Worm (Caenorhabditis elegans) whole organism, L3 larva: Measurements from ENCODE around the gene tsg-101.

Experiments
- R02D3.7 ChIP-seq: fragments of 150-350 bp; optimal IDR thresholded peaks from 2 replicates; lab custom pipeline; 2014; ENCODE audit warnings: missing biosample characterization, missing genetic modification characterization
- aly-2 ChIP-seq: fragments of 150-350 bp; optimal IDR thresholded peaks from 2 replicates; lab custom pipeline; 2014; ENCODE audit warnings: missing biosample characterization, missing genetic modification characterization
- ama-1 ChIP-seq: fragments of 150-350 bp; optimal IDR thresholded peaks from 2 replicates; lab custom pipeline; 2018
- ceh-28 ChIP-seq: fragments of 150-350 bp; optimal IDR thresholded peaks from 2 replicates; lab custom pipeline; 2014; ENCODE audit warnings: missing biosample characterization, missing genetic modification reagents, missing genetic modification characterization
- ceh-9 ChIP-seq: sonication (generic microtip); optimal IDR thresholded peaks from 2 replicates; lab custom pipeline; 2018; ENCODE audit warnings: missing biosample characterization, missing genetic modification characterization
- egl-5 ChIP-seq: fragments of 150-350 bp; optimal IDR thresholded peaks from 2 replicates; lab custom pipeline; 2017; ENCODE audit warnings: missing biosample characterization, missing genetic modification reagents, missing genetic modification characterization, inconsistent platforms
- elt-1 ChIP-seq: fragments of 150-350 bp; optimal IDR thresholded peaks from 2 replicates; lab custom pipeline; 2014; ENCODE audit warnings: missing biosample characterization, missing genetic modification characterization
- elt-2 ChIP-seq: sonication (generic microtip); optimal IDR thresholded peaks from 2 replicates; lab custom pipeline; 2016; ENCODE audit warnings: missing genetic modification reagents, mild to moderate bottlenecking, missing genetic modification characterization, missing compliant biosample characterization
- elt-3 ChIP-seq, 3 experiments: fragments of 150-350 bp in 1 of 3; sonication (generic microtip) in 2 of 3; optimal IDR thresholded peaks; 2 replicates in 2 of 3; 4 replicates in 1 of 3; lab custom pipeline; 2014 to 2017; ENCODE audit warnings: missing biosample characterization in 3 of 3, missing genetic modification characterization in 3 of 3
- eor-1 ChIP-seq, 2 experiments: fragments of 150-350 bp; optimal IDR thresholded peaks; 2 replicates each; lab custom pipeline; 2014 to 2018; ENCODE audit warnings: missing biosample characterization in 2 of 2, missing genetic modification characterization in 2 of 2
- fkh-10 ChIP-seq: sonication (generic microtip); optimal IDR thresholded peaks from 2 replicates; lab custom pipeline; 2017; ENCODE audit warnings: missing biosample characterization, missing genetic modification reagents, missing genetic modification characterization
- fkh-2 ChIP-seq: fragments of 150-350 bp; optimal IDR thresholded peaks from 2 replicates; lab custom pipeline; 2014; ENCODE audit warnings: missing biosample characterization, missing genetic modification reagents, missing genetic modification characterization
- fos-1 ChIP-seq: fragments of 150-350 bp; optimal IDR thresholded peaks from 2 replicates; lab custom pipeline; 2014; ENCODE audit warnings: missing biosample characterization, missing genetic modification characterization
- hmg-11 ChIP-seq: sonication (generic microtip); optimal IDR thresholded peaks from 2 replicates; lab custom pipeline; 2016; ENCODE audit warnings: missing genetic modification characterization, missing compliant biosample characterization
- jun-1 ChIP-seq: fragments of 150-350 bp; optimal IDR thresholded peaks from 2 replicates; lab custom pipeline; 2014; ENCODE audit warnings: missing biosample characterization, missing genetic modification reagents, missing genetic modification characterization
- lin-15B ChIP-seq: fragments of 150-350 bp; optimal IDR thresholded peaks from 2 replicates; lab custom pipeline; 2014; ENCODE audit warnings: missing biosample characterization, missing genetic modification characterization
- lin-39 ChIP-seq: fragments of 150-350 bp; optimal IDR thresholded peaks from 2 replicates; lab custom pipeline; 2018; ENCODE audit warnings: missing biosample characterization, missing genetic modification reagents, missing genetic modification characterization
- lsy-12 ChIP-seq: sonication (generic microtip); optimal IDR thresholded peaks from 2 replicates; lab custom pipeline; 2016; ENCODE audit warnings: mild to moderate bottlenecking, missing genetic modification characterization, missing compliant biosample characterization
- mdl-1 ChIP-seq: fragments of 150-350 bp; optimal IDR thresholded peaks from 2 replicates; lab custom pipeline; 2014; ENCODE audit warnings: missing biosample characterization, missing genetic modification characterization
- nfya-1 ChIP-seq: sonication (generic microtip); optimal IDR thresholded peaks from 2 replicates; lab custom pipeline; 2017; ENCODE audit warnings: missing genetic modification characterization, mild to moderate bottlenecking, missing compliant biosample characterization, antibody characterized with exemption, moderate library complexity; ENCODE audit not compliant: insufficient read depth
- nhr-11 ChIP-seq: fragments of 150-350 bp; optimal IDR thresholded peaks from 2 replicates; lab custom pipeline; 2014; ENCODE audit warnings: missing biosample characterization, missing genetic modification characterization
- nhr-12 ChIP-seq: fragments of 150-350 bp; optimal IDR thresholded peaks from 2 replicates; lab custom pipeline; 2014; ENCODE audit warnings: missing biosample characterization, missing genetic modification characterization
- nhr-23 ChIP-seq: fragments of 150-350 bp; optimal IDR thresholded peaks from 2 replicates; lab custom pipeline; 2014; ENCODE audit warnings: missing biosample characterization, missing genetic modification reagents, missing genetic modification characterization
- nhr-25 ChIP-seq: sonication (generic microtip); optimal IDR thresholded peaks from 2 replicates; lab custom pipeline; 2017; ENCODE audit warnings: missing biosample characterization, missing genetic modification characterization
- nhr-43 ChIP-seq: sonication (generic microtip); optimal IDR thresholded peaks from 2 replicates; lab custom pipeline; 2016; ENCODE audit warnings: mild to moderate bottlenecking, missing genetic modification characterization, missing compliant biosample characterization; ENCODE audit not compliant: poor library complexity, severe bottlenecking
- nhr-67 ChIP-seq: fragments of 150-350 bp; optimal IDR thresholded peaks from 2 replicates; lab custom pipeline; 2014; ENCODE audit warnings: missing biosample characterization, missing genetic modification characterization
- nhr-77 ChIP-seq: fragments of 150-350 bp; optimal IDR thresholded peaks from 2 replicates; lab custom pipeline; 2014; ENCODE audit warnings: missing biosample characterization, missing genetic modification characterization
- pha-4 ChIP-seq: fragments of 150-350 bp; optimal IDR thresholded peaks from 2 replicates; lab custom pipeline; 2014; ENCODE audit warnings: missing biosample characterization, missing genetic modification reagents, missing genetic modification characterization
- pqm-1 ChIP-seq: fragments of 150-350 bp; optimal IDR thresholded peaks from 2 replicates; lab custom pipeline; 2017; ENCODE audit warnings: missing biosample characterization, missing genetic modification characterization, inconsistent platforms
- sea-2 ChIP-seq: fragments of 150-350 bp; sonication (generic microtip); optimal IDR thresholded peaks from 4 replicates; lab custom pipeline; 2014; ENCODE audit warnings: missing biosample characterization, missing genetic modification reagents, missing genetic modification characterization
- skn-1 ChIP-seq: fragments of 150-350 bp; optimal IDR thresholded peaks from 2 replicates; lab custom pipeline; 2014; ENCODE audit warnings: missing biosample characterization, missing genetic modification characterization
- snpc-4 ChIP-seq: fragments of 150-350 bp; optimal IDR thresholded peaks from 2 replicates; lab custom pipeline; 2014; ENCODE audit warnings: missing biosample characterization, missing genetic modification characterization
- tbx-2 ChIP-seq: sonication (generic microtip); optimal IDR thresholded peaks from 2 replicates; lab custom pipeline; 2016; ENCODE audit warnings: mild to moderate bottlenecking, missing genetic modification characterization, missing compliant biosample characterization
- unc-62 ChIP-seq: fragments of 150-350 bp; sonication (generic microtip); optimal IDR thresholded peaks from 4 replicates; lab custom pipeline; 2014; ENCODE audit warnings: missing biosample characterization, missing genetic modification reagents, missing genetic modification characterization
- zag-1 ChIP-seq: fragments of 150-350 bp; optimal IDR thresholded peaks from 2 replicates; lab custom pipeline; 2014; ENCODE audit warnings: missing biosample characterization, missing genetic modification characterization
- ztf-11 ChIP-seq: fragments of 150-350 bp; optimal IDR thresholded peaks from 2 replicates; lab custom pipeline; 2014; ENCODE audit warnings: missing biosample characterization, missing genetic modification characterization

The tsg-101 gene

DNA sequence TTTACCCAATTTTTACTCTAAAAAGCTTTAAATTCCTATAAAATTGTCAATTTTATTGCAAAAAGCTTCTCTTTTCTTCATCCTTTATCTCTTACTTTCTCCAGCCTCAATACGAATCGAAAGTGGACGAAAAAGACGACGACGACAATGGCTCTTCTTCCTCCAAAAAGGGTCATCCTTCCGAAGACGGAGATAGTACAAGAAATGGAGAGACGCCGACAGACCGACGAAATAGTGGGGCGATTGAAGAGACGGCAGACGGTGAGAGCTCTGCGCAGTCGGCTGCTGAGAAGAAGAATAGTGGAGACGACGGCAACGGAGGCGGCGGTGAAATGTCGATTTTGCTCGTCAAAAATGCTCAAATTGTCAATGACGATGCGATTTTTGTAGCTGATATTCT, 5.0 kb upstream of the tsg-101 start:
- TF ChIP-seq ceh-28 (tag; lab: Kevin White, UChicago) = peak; percentile 28
- peak; percentile 63 for TF ChIP-seq nfya-1 (tag; lab: Kevin White, UChicago)
- TF ChIP-seq ceh-9 (tag; lab: Kevin White, UChicago) = no peak
- TF ChIP-seq lin-15B (tag; lab: Kevin White, UChicago) = peak; percentile 1
- no peak for TF ChIP-seq fkh-2 (tag; lab: Kevin White, UChicago)
- TF ChIP-seq lin-39 (tag; lab: Kevin White, UChicago) = peak; percentile 24
- no peak for TF ChIP-seq nhr-11 (tag; lab: Kevin White, UChicago)
- TF ChIP-seq elt-1 (tag; lab: Kevin White, UChicago) = no peak
- TF ChIP-seq hmg-11 (tag; lab: Kevin White, UChicago) = peak; percentile 67
- TF ChIP-seq snpc-4 (tag; lab: Kevin White, UChicago) = peak; percentile 95
- TF ChIP-seq nhr-23 = peak; percentile 30
- TF ChIP-seq tbx-2 (tag; lab: Kevin White, UChicago) = no peak
- TF ChIP-seq unc-62 = no peak

DNA sequence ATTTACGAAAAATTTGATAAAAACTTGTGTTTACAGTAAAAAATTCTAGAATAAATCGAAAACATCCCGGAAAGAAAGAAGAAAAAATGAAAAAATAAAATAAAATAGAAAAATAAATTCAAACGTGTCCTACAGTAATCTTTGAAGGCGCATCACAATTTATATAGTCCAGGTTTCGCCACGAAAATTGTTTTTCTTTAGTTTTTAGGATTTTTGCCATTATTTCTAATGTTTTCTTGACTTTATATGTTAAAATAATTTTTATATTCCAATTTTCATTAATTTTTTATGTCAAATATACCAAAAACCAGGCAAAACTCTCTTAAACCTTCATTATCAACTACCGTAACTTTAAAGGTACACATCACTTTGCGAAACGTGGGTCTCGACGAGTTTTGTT, 3.2 kb upstream of the tsg-101 start:
- TF ChIP-seq lsy-12 (no peak), sea-2 (GFP tag; lab: Kevin White, UChicago) (no peak), ceh-9 (tag; lab: Kevin White, UChicago) (no peak), fkh-2 (tag; lab: Kevin White, UChicago) (no peak), fkh-10 (GFP tag; lab: Kevin White, UChicago) (no peak), nhr-23 (no peak), snpc-4 (tag; lab: Kevin White, UChicago) (no peak), tbx-2 (tag; lab: Kevin White, UChicago) (no peak), jun-1 (tag; lab: Kevin White, UChicago) (no peak), nhr-43 (tag; lab: Kevin White, UChicago) (no peak), hmg-11 (tag; lab: Kevin White, UChicago) (no peak)

DNA sequence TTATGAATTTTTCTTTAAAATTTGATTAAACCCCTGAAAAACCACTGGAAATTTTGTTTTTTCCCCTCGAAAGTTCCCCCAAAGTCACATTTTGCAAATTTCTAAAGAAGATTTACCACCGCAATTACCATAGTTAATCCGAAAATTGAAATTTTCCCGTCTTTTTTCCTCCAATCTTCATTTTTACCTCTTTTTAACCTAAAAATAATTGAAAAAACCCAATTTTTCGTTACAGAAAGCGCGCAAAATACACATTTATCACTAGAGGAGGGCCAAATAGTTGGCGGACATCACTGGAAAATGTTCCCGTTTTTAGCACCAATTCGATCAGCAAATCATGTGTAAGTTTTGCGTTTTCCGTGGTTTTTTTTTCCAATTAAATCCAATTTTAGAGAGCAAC, 2.2 kb upstream of the tsg-101 start, which contains the start of gene unc-33:
TSS of gene unc-33 (plus strand) at position 301 of the 400 bp plus-strand sequence.
- no peak for TF ChIP-seq jun-1 (tag; lab: Kevin White, UChicago)
- TF ChIP-seq nhr-12 (tag; lab: Kevin White, UChicago) = no peak
- no peak for TF ChIP-seq elt-3 (tag; optimal IDR thresholded peaks at IDR 0.05; lab: Kevin White, UChicago)
- TF ChIP-seq mdl-1 (tag; lab: Kevin White, UChicago) = no peak
- TF ChIP-seq R02D3.7 = no peak
- no peak for TF ChIP-seq elt-2 (tag; lab: Kevin White, UChicago)
- TF ChIP-seq eor-1 (tag; optimal IDR thresholded peaks at IDR 0.05; lab: Kevin White, UChicago) = no peak
- TF ChIP-seq skn-1 (tag; lab: Kevin White, UChicago) = no peak
- no peak for TF ChIP-seq zag-1
- TF ChIP-seq nhr-43 (tag; lab: Kevin White, UChicago) = no peak
- TF ChIP-seq nhr-67 (tag; lab: Kevin White, UChicago) = no peak
- TF ChIP-seq egl-5 (tag; lab: Kevin White, UChicago) = no peak
- no peak for TF ChIP-seq tbx-2 (tag; lab: Kevin White, UChicago)
- TF ChIP-seq nhr-25 (tag; lab: Kevin White, UChicago) = no peak

DNA sequence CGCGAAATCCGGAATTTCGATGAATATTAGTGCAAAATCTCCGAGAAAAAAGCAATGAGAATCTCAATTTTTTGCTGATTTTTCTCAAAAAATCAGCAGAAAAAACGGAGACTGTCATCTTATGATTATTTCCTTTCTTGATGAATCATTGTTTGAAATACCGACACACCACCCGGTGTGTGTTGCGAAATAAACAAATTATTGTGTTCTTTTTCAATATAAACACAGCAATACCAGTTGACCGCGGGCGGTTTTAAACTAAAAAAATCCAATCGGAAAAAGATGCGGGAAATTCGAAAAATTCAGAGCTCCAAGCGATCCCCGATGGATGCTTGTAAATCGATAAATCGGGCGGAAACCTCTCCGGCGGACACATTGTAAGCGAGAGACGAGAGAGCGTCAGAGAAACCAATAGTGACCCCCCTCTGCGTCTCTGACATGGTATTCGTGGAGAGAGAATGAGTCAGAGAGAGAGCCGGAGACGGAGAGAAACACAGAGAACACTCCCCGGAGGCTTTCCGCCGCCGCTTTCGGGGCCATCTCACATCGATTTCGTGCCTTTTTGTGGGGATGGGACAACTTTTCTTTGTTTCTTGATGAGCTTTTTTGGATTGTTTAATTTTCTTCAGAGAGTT, 1.2 kb upstream of the tsg-101 start:
- TF ChIP-seq mdl-1 (tag; lab: Kevin White, UChicago) (no peak), pha-4 (tag; lab: Kevin White, UChicago) (peak; percentile 52), ztf-11 (tag; lab: Kevin White, UChicago) (no peak), lin-39 (tag; lab: Kevin White, UChicago) (peak; percentile 76), egl-5 (tag; lab: Kevin White, UChicago) (peak; percentile 61), fos-1 (tag; lab: Kevin White, UChicago) (no peak), fkh-10 (GFP tag; lab: Kevin White, UChicago) (peak; percentile 18), nhr-67 (tag; lab: Kevin White, UChicago) (no peak), jun-1 (tag; lab: Kevin White, UChicago) (peak; percentile 75), tbx-2 (tag; lab: Kevin White, UChicago) (no peak), ama-1 (lab: Kevin White, UChicago) (peak; percentile 6), elt-2 (tag; lab: Kevin White, UChicago) (peak; percentile 15), eor-1 (tag; optimal IDR thresholded peaks at IDR 0.05; lab: Kevin White, UChicago) (no peak), skn-1 (tag; lab: Kevin White, UChicago) (peak; percentile 44), pqm-1 (tag; lab: Kevin White, UChicago) (peak; percentile 22), R02D3.7 (no peak), sea-2 (GFP tag; lab: Kevin White, UChicago) (no peak), ceh-28 (tag; lab: Kevin White, UChicago) (peak; percentile 88), nhr-77 (no peak), nfya-1 (tag; lab: Kevin White, UChicago) (peak; percentile 89), aly-2 (tag; lab: Kevin White, UChicago) (no peak), nhr-23 (peak; percentile 18), lin-15B (tag; lab: Kevin White, UChicago) (peak; percentile 39), snpc-4 (tag; lab: Kevin White, UChicago) (peak; percentile 58), hmg-11 (tag; lab: Kevin White, UChicago) (peak; percentile 86)
